Worm (Caenorhabditis elegans): ENCODE measurements around the gene C01G10.14.

Gene C01G10.14

DNA sequence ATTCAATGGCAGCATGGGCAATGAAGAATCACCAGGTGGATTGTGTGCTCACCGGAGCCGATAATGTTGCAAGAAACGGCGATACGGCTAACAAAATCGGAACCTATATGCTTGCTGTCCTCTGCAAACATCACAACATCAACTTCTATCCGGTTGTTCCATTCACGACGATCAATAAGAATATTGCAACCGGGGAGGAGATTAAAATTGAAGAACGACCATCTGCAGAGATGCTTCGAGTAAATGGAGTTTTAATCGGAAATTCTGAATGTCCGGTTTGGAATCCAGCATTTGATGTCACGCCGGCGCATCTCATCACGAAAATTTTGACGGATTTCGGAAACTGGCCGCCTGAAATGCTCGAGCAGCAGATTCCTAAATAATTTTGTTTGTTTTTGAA, 22.1 kb downstream of the C01G10.14 start (continued):
- TF ChIP-seq ztf-3 (GFP tag; optimal IDR thresholded peaks at IDR 0.05): no peak
- TF ChIP-seq lin-54 (GFP tag; optimal IDR thresholded peaks at IDR 0.05): peak; percentile 27
- no peak for TF ChIP-seq F33H1.4 (GFP tag; IDR thresholded peaks at IDR 0.05)
- TF ChIP-seq aptf-3 (GFP tag; IDR thresholded peaks at IDR 0.05): no peak
- no peak for TF ChIP-seq hlh-12 (tag; optimal IDR thresholded peaks at IDR 0.05)
- 0 out of 2 replicates have a peak, but pooled peaks have one; percentile 40 for TF ChIP-seq Y95B8A.8 (GFP tag; IDR thresholded peaks at IDR 0.05)
- TF ChIP-seq hmg-1.2 (GFP tag; IDR thresholded peaks at IDR 0.05): peak; percentile 40
- TF ChIP-seq snpc-1.1 (tag; optimal IDR thresholded peaks at IDR 0.05; ENCODE audit: insufficient read depth): no peak
- TF ChIP-seq hsf-1 (GFP tag; IDR thresholded peaks at IDR 0.05): peak; percentile 75
- peak; percentile 51; the same call in 1 of the 2 replicates for TF ChIP-seq mcd-1 (GFP tag; IDR thresholded peaks at IDR 0.05)
- no peak for TF ChIP-seq K12H6.12 (tag; optimal IDR thresholded peaks at IDR 0.05)
- no peak for TF ChIP-seq F39B2.1 (GFP tag; IDR thresholded peaks at IDR 0.05)
- TF ChIP-seq aptf-2 (GFP tag; conservative IDR thresholded peaks at IDR 0.05): no peak
- peak; percentile 34 for TF ChIP-seq T07F8.4 (tag; optimal IDR thresholded peaks at IDR 0.05)
- TF ChIP-seq F10E7.11 (tag; optimal IDR thresholded peaks at IDR 0.05): peak; percentile 22
- TF ChIP-seq Y53G8AR.9 (GFP tag; conservative IDR thresholded peaks at IDR 0.05): peak; percentile 55
- TF ChIP-seq madf-10 (tag; optimal IDR thresholded peaks at IDR 0.05): no peak
- TF ChIP-seq dox-1 (GFP tag; IDR thresholded peaks at IDR 0.05): no peak
- peak; percentile 5 for TF ChIP-seq ztf-22 (GFP tag; optimal IDR thresholded peaks at IDR 0.05)
- TF ChIP-seq ama-1 (optimal IDR thresholded peaks at IDR 0.05): peak; percentile 68
- peak in 1 of 2 experiments; percentile 80 for TF ChIP-seq ama-1 (GFP tag; optimal IDR thresholded peaks at IDR 0.05)
- TF ChIP-seq ztf-6 (GFP tag; IDR thresholded peaks at IDR 0.05): no peak
- TF ChIP-seq tbp1 (GFP tag; optimal IDR thresholded peaks at IDR 0.05): peak; percentile 53
- TF ChIP-seq lsl-1 (GFP tag; optimal IDR thresholded peaks at IDR 0.05): peak; percentile 30
- no peak for TF ChIP-seq ceh-100 (GFP tag; IDR thresholded peaks at IDR 0.05)
- TF ChIP-seq repo-1 (tag; optimal IDR thresholded peaks at IDR 0.05): peak; percentile 71
- peak; percentile 58; the same call in 1 of the 2 replicates for TF ChIP-seq madf-3 (GFP tag; IDR thresholded peaks at IDR 0.05)
- no peak for TF ChIP-seq Y53F4B.3 (GFP tag; IDR thresholded peaks at IDR 0.05)
- TF ChIP-seq die-1 (tag; optimal IDR thresholded peaks at IDR 0.05): peak; percentile 5
- peak; percentile 6 for TF ChIP-seq nhr-90 (tag; optimal IDR thresholded peaks at IDR 0.05)
- TF ChIP-seq attf-6 (GFP tag; IDR thresholded peaks at IDR 0.05): peak; percentile 57
- peak; percentile 33 for TF ChIP-seq zim-3 (tag; optimal IDR thresholded peaks at IDR 0.05)
- TF ChIP-seq lir-1 (GFP tag; conservative IDR thresholded peaks at IDR 0.05): no peak
- TF ChIP-seq somi-1 (GFP tag; optimal IDR thresholded peaks at IDR 0.05): no peak
- no peak for TF ChIP-seq egl-44 (GFP tag; IDR thresholded peaks at IDR 0.05)
- TF ChIP-seq C06A6.2 (GFP tag; conservative IDR thresholded peaks at IDR 0.05): no peak
- no peak for TF ChIP-seq nhr-27 (tag; optimal IDR thresholded peaks at IDR 0.05)
- peak; percentile 18 for TF ChIP-seq atf-7 (tag; optimal IDR thresholded peaks at IDR 0.05)
- no peak for TF ChIP-seq efl-1 (GFP tag; optimal IDR thresholded peaks at IDR 0.05)
- no peak for TF ChIP-seq ztf-25 (GFP tag; IDR thresholded peaks at IDR 0.05)
- TF ChIP-seq hmg-20 (GFP tag; IDR thresholded peaks at IDR 0.05): no peak
- no peak for TF ChIP-seq attf-3 (GFP tag; conservative IDR thresholded peaks at IDR 0.05)
- peak; percentile 14 for TF ChIP-seq attf-5 (GFP tag; optimal IDR thresholded peaks at IDR 0.05)
- TF ChIP-seq ekl-4 (GFP tag; IDR thresholded peaks at IDR 0.05): peak; percentile 58
- no peak for TF ChIP-seq nhr-120 (GFP tag; IDR thresholded peaks at IDR 0.05)
- peak; percentile 4 for TF ChIP-seq F57C9.4 (tag; optimal IDR thresholded peaks at IDR 0.05)
- TF ChIP-seq lin-26 (GFP tag; IDR thresholded peaks at IDR 0.05): no peak
- peak; percentile 55 for TF ChIP-seq tlf-1 (GFP tag; optimal IDR thresholded peaks at IDR 0.05)
